Fruit fly (Drosophila melanogaster) whole organism, embryonic: ENCODE measurements around the gene CG8112.

Experiments
- Antp ChIP-seq: fragments of 200-800 bp; sonication (Bioruptor generic); optimal IDR thresholded peaks from 3 replicates; lab custom pipeline; 2016; ENCODE audit warnings: missing biosample characterization, missing genetic modification characterization
- Bdp1 ChIP-seq: fragments of 200-800 bp; sonication (Bioruptor generic); optimal IDR thresholded peaks from 3 replicates; lab custom pipeline; 2016; ENCODE audit warnings: missing biosample characterization, missing genetic modification characterization
- Bteb2 ChIP-seq: fragments of 200-800 bp; sonication (Bioruptor generic); optimal IDR thresholded peaks from 2 replicates; lab custom pipeline; 2016; ENCODE audit warnings: missing biosample characterization, missing genetic modification characterization
- CG10209 ChIP-seq: fragments of 200-800 bp; sonication (Bioruptor generic); optimal IDR thresholded peaks from 3 replicates; lab custom pipeline; 2017; ENCODE audit warnings: missing biosample characterization, mild to moderate bottlenecking, missing genetic modification characterization, missing genetic modification reagents
- CG10274 ChIP-seq: fragments of 200-800 bp; sonication (Bioruptor generic); optimal IDR thresholded peaks from 3 replicates; lab custom pipeline; 2017; ENCODE audit warnings: missing biosample characterization, mild to moderate bottlenecking, missing genetic modification characterization
- CG10431 ChIP-seq: fragments of 200-800 bp; sonication (Bioruptor generic); optimal IDR thresholded peaks from 3 replicates; lab custom pipeline; 2018; ENCODE audit warnings: missing biosample characterization, mild to moderate bottlenecking, missing genetic modification characterization
- CG11560 ChIP-seq: fragments of 200-800 bp; sonication (Bioruptor generic); IDR thresholded peaks from 3 replicates; pipeline ENCODE4 v1.3.6; 2022; ENCODE audit warnings: missing biosample characterization, missing genetic modification characterization
- CG12155 ChIP-seq: fragments of 200-800 bp; sonication (Bioruptor generic); optimal IDR thresholded peaks from 3 replicates; lab custom pipeline; 2016; ENCODE audit warnings: missing biosample characterization, missing genetic modification characterization
- CG12299 ChIP-seq: fragments of 200-800 bp; sonication (Bioruptor generic); optimal IDR thresholded peaks from 2 replicates; lab custom pipeline; 2018; ENCODE audit warnings: missing biosample characterization, mild to moderate bottlenecking, missing genetic modification characterization
- CG15514 ChIP-seq: fragments of 200-800 bp; sonication (Bioruptor generic); optimal IDR thresholded peaks from 3 replicates; lab custom pipeline; 2017; ENCODE audit warnings: missing biosample characterization, missing genetic modification characterization, mild to moderate bottlenecking, moderate library complexity, missing genetic modification reagents
- CG17186 ChIP-seq: fragments of 200-800 bp; sonication (Bioruptor generic); optimal IDR thresholded peaks from 3 replicates; lab custom pipeline; 2017; ENCODE audit warnings: missing biosample characterization, missing genetic modification reagents, missing genetic modification characterization
- CG17912 ChIP-seq: fragments of 200-800 bp; sonication (Bioruptor generic); optimal IDR thresholded peaks from 2 replicates; lab custom pipeline; 2018; ENCODE audit warnings: missing biosample characterization, mild to moderate bottlenecking, missing genetic modification characterization
- CG18262 ChIP-seq: fragments of 200-800 bp; optimal IDR thresholded peaks from 3 replicates; lab custom pipeline; 2019; ENCODE audit warnings: missing biosample characterization, mild to moderate bottlenecking, missing genetic modification characterization, moderate library complexity
- CG2120 ChIP-seq: fragments of 200-800 bp; sonication (Bioruptor generic); optimal IDR thresholded peaks from 3 replicates; lab custom pipeline; 2016; ENCODE audit warnings: missing biosample characterization, missing genetic modification characterization
- CG32532 ChIP-seq: fragments of 200-800 bp; sonication (Bioruptor generic); IDR thresholded peaks from 2 replicates; pipeline ENCODE4 v1.3.6; 2022; ENCODE audit warnings: missing biosample characterization, missing genetic modification characterization
- CG33557 ChIP-seq: fragments of 200-800 bp; sonication (Bioruptor generic); optimal IDR thresholded peaks from 2 replicates; lab custom pipeline; 2019; ENCODE audit warnings: missing biosample characterization, mild to moderate bottlenecking, missing genetic modification characterization, moderate library complexity
- CG34376 ChIP-seq: fragments of 200-800 bp; sonication (Bioruptor generic); optimal IDR thresholded peaks from 2 replicates; lab custom pipeline; 2018; ENCODE audit warnings: missing biosample characterization, mild to moderate bottlenecking, missing genetic modification characterization
- CG4617 ChIP-seq: fragments of 200-800 bp; sonication (Bioruptor generic); optimal IDR thresholded peaks from 3 replicates; lab custom pipeline; 2016; ENCODE audit warnings: missing biosample characterization, missing genetic modification characterization, borderline replicate concordance
- CG6254 ChIP-seq: fragments of 200-800 bp; sonication (Bioruptor generic); optimal IDR thresholded peaks from 3 replicates; lab custom pipeline; 2017; ENCODE audit warnings: mild to moderate bottlenecking, missing biosample characterization, missing genetic modification reagents, missing genetic modification characterization
- CG6683 ChIP-seq: fragments of 200-800 bp; sonication (Bioruptor generic); optimal IDR thresholded peaks from 2 replicates; lab custom pipeline; 2017; ENCODE audit warnings: missing biosample characterization, mild to moderate bottlenecking, missing genetic modification characterization, missing genetic modification reagents
- CG7556 ChIP-seq: fragments of 200-800 bp; sonication (Bioruptor generic); optimal IDR thresholded peaks from 2 replicates; lab custom pipeline; 2017; ENCODE audit warnings: missing biosample characterization, mild to moderate bottlenecking, missing genetic modification characterization
- CG8924 ChIP-seq: fragments of 200-800 bp; optimal IDR thresholded peaks from 3 replicates; lab custom pipeline; 2019; ENCODE audit warnings: missing biosample characterization, mild to moderate bottlenecking, missing genetic modification characterization, moderate library complexity
- CG9797 ChIP-seq: fragments of 200-800 bp; sonication (Bioruptor generic); optimal IDR thresholded peaks from 3 replicates; lab custom pipeline; 2018; ENCODE audit warnings: missing biosample characterization, mild to moderate bottlenecking, missing genetic modification characterization
- Dfd ChIP-seq, 2 experiments: fragments of >200 bp; optimal IDR thresholded peaks; 2 replicates each; lab custom pipeline; 2017; ENCODE audit warnings: missing biosample characterization in 2 of 2, missing genetic modification characterization in 2 of 2
- Doc3 ChIP-seq: fragments of 200-800 bp; sonication (Bioruptor generic); IDR thresholded peaks from 3 replicates; pipeline ENCODE4 v1.3.6; 2022; ENCODE audit warnings: missing biosample characterization, missing genetic modification characterization; ENCODE audit not compliant: partially characterized antibody
- Dp ChIP-seq: fragments of 200-800 bp; sonication (Bioruptor generic); optimal IDR thresholded peaks from 2 replicates; lab custom pipeline; 2018; ENCODE audit warnings: missing biosample characterization, mild to moderate bottlenecking, missing genetic modification characterization, moderate library complexity
- Hey ChIP-seq: fragments of 200-800 bp; sonication (Bioruptor generic); optimal IDR thresholded peaks from 3 replicates; lab custom pipeline; 2018; ENCODE audit warnings: missing biosample characterization, mild to moderate bottlenecking, missing genetic modification characterization
- HmgD ChIP-seq: fragments of 200-800 bp; sonication (Bioruptor generic); optimal IDR thresholded peaks from 3 replicates; lab custom pipeline; 2016; ENCODE audit warnings: missing biosample characterization, missing genetic modification characterization
- Lhr ChIP-seq: fragments of 200-800 bp; sonication (Bioruptor generic); optimal IDR thresholded peaks from 3 replicates; lab custom pipeline; 2017; ENCODE audit warnings: mild to moderate bottlenecking, missing biosample characterization, missing genetic modification reagents, missing genetic modification characterization
- MESR4 ChIP-seq: fragments of 200-800 bp; sonication (Bioruptor generic); optimal IDR thresholded peaks from 2 replicates; lab custom pipeline; 2018; ENCODE audit warnings: missing biosample characterization, mild to moderate bottlenecking, missing genetic modification characterization, moderate library complexity
- Myb ChIP-seq: fragments of 200-800 bp; sonication (Bioruptor generic); optimal IDR thresholded peaks from 2 replicates; lab custom pipeline; 2016; ENCODE audit warnings: missing biosample characterization, missing genetic modification characterization
- Ssrp ChIP-seq: fragments of 200-800 bp; sonication (Bioruptor generic); optimal IDR thresholded peaks from 2 replicates; lab custom pipeline; 2018; ENCODE audit warnings: missing biosample characterization, mild to moderate bottlenecking, missing genetic modification characterization, moderate library complexity
- Xrp1 ChIP-seq: fragments of 200-800 bp; sonication (Bioruptor generic); IDR thresholded peaks from 2 replicates; pipeline ENCODE4 v1.3.6; 2022; ENCODE audit warnings: missing biosample characterization, missing genetic modification characterization
- ab ChIP-seq: fragments of 200-800 bp; sonication (Bioruptor generic); optimal IDR thresholded peaks from 2 replicates; lab custom pipeline; 2016; ENCODE audit warnings: missing biosample characterization, missing genetic modification characterization
- ac ChIP-seq: fragments of 200-800 bp; sonication (Bioruptor generic); optimal IDR thresholded peaks from 3 replicates; lab custom pipeline; 2017; ENCODE audit warnings: missing biosample characterization, mild to moderate bottlenecking, missing genetic modification characterization
- ara ChIP-seq: fragments of 200-800 bp; sonication (Bioruptor generic); IDR thresholded peaks from 2 replicates; pipeline ENCODE4 v1.3.6; 2022; ENCODE audit warnings: missing biosample characterization, missing genetic modification characterization
- ato ChIP-seq: fragments of 200-800 bp; sonication (Bioruptor generic); IDR thresholded peaks from 2 replicates; pipeline ENCODE4 v1.3.6; 2022; ENCODE audit warnings: missing biosample characterization, missing genetic modification characterization; ENCODE audit not compliant: partially characterized antibody
- bbx ChIP-seq: fragments of 200-800 bp; sonication (Bioruptor generic); IDR thresholded peaks from 2 replicates; pipeline ENCODE4 v1.3.6; 2022; ENCODE audit warnings: missing biosample characterization, missing genetic modification characterization; ENCODE audit not compliant: partially characterized antibody
- bowl ChIP-seq: fragments of 200-800 bp; sonication (Bioruptor generic); IDR thresholded peaks from 2 replicates; pipeline ENCODE4 v1.3.6; 2022; ENCODE audit warnings: missing biosample characterization, missing genetic modification characterization
- ci ChIP-seq: fragments of 200-800 bp; sonication (Bioruptor generic); IDR thresholded peaks from 3 replicates; pipeline ENCODE4 v1.3.6; 2022; ENCODE audit warnings: missing biosample characterization, missing genetic modification characterization
- hb ChIP-seq: fragments of 200-800 bp; sonication (Bioruptor generic); IDR thresholded peaks from 3 replicates; pipeline ENCODE4 v1.3.6; 2022; ENCODE audit warnings: missing biosample characterization, missing genetic modification characterization; ENCODE audit not compliant: partially characterized antibody
- jigr1 ChIP-seq: fragments of 200-800 bp; sonication (Bioruptor generic); IDR thresholded peaks from 3 replicates; pipeline ENCODE4 v1.3.6; 2022; ENCODE audit warnings: missing biosample characterization, missing genetic modification characterization
- kah ChIP-seq: fragments of 200-800 bp; sonication (Bioruptor generic); optimal IDR thresholded peaks from 2 replicates; lab custom pipeline; 2018; ENCODE audit warnings: missing biosample characterization, mild to moderate bottlenecking, missing genetic modification characterization
- ken ChIP-seq: fragments of 200-800 bp; sonication (Bioruptor generic); IDR thresholded peaks from 3 replicates; pipeline ENCODE4 v1.3.6; 2022; ENCODE audit warnings: missing biosample characterization, missing genetic modification characterization
- klu ChIP-seq: fragments of 200-800 bp; sonication (Bioruptor generic); IDR thresholded peaks from 2 replicates; pipeline ENCODE4 v1.3.6; 2022; ENCODE audit warnings: missing biosample characterization, missing genetic modification characterization
- nerfin-1 ChIP-seq: fragments of 200-800 bp; sonication (Bioruptor generic); optimal IDR thresholded peaks from 3 replicates; lab custom pipeline; 2019; ENCODE audit warnings: missing biosample characterization, mild to moderate bottlenecking, missing genetic modification characterization, moderate library complexity
- nmo ChIP-seq: fragments of 200-800 bp; sonication (Bioruptor generic); optimal IDR thresholded peaks from 2 replicates; lab custom pipeline; 2018; ENCODE audit warnings: missing biosample characterization, mild to moderate bottlenecking, missing genetic modification characterization, moderate library complexity
- pita ChIP-seq: fragments of 200-800 bp; sonication (Bioruptor generic); optimal IDR thresholded peaks from 2 replicates; lab custom pipeline; 2017; ENCODE audit warnings: missing biosample characterization, mild to moderate bottlenecking, missing genetic modification characterization
- run ChIP-seq: fragments of 200-800 bp; sonication (Bioruptor generic); optimal IDR thresholded peaks from 3 replicates; lab custom pipeline; 2018; ENCODE audit warnings: missing biosample characterization, mild to moderate bottlenecking, missing genetic modification characterization
- scrt ChIP-seq: fragments of 200-800 bp; sonication (Bioruptor generic); optimal IDR thresholded peaks from 2 replicates; lab custom pipeline; 2018; ENCODE audit warnings: missing biosample characterization, mild to moderate bottlenecking, missing genetic modification characterization, moderate library complexity
- trem ChIP-seq: fragments of 200-800 bp; optimal IDR thresholded peaks from 3 replicates; lab custom pipeline; 2019; ENCODE audit warnings: missing biosample characterization, mild to moderate bottlenecking, missing genetic modification characterization, moderate library complexity

The CG8112 gene

DNA sequence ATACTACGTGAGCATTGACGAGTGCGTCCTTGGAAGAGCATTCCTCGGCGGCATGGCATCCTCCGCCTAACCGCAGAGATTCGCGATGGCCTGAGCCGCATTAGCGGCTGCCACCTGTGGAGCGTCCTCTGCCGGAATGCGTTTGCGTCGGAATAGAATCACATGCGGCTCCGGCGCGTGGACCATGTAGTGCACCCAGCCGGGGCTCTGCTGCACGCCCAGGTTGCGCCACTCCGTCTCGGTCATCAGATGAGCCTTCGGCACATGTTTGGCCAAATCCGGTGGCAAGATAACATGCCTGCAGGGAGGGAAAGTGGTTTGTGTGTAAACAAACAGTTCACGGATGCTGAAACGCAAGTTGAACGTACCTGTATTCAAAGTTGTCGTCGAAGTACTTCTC, 2.6 kb downstream of the CG8112 start (continued):
- no peak for TF ChIP-seq Bteb2
- TF ChIP-seq Dp: no peak
- no peak for TF ChIP-seq ac (GFP tag; lab: Kevin White, UChicago)
- TF ChIP-seq CG6254 (GFP tag; lab: Kevin White, UChicago): no peak
- TF ChIP-seq CG11560 (tag; lab: Robert Waterston, UW): no peak
- TF ChIP-seq klu (GFP tag; lab: Robert Waterston, UW): no peak
- TF ChIP-seq Antp (GFP tag; lab: Kevin White, UChicago): no peak
- TF ChIP-seq CG32532: 0 out of 2 replicates have a peak, but pooled peaks have one; percentile 9
- TF ChIP-seq jigr1 (GFP tag; lab: Robert Waterston, UW): no peak
- TF ChIP-seq CG10274 (GFP tag; lab: Kevin White, UChicago): no peak
- peak; percentile 91 for TF ChIP-seq nerfin-1
- no peak for TF ChIP-seq CG18262 (tag; lab: Kevin White, UChicago)
- 0 out of 3 replicates have a peak, but pooled peaks have one; percentile 32 for TF ChIP-seq ken (GFP tag; lab: Robert Waterston, UW)
- no peak for TF ChIP-seq ara (GFP tag; lab: Robert Waterston, UW)
- TF ChIP-seq ato (GFP tag; lab: Robert Waterston, UW): no peak
- TF ChIP-seq pita (GFP tag; lab: Kevin White, UChicago): no peak
- TF ChIP-seq Ssrp: no peak
- no peak for TF ChIP-seq Doc3 (GFP tag; lab: Robert Waterston, UW)
- no peak for TF ChIP-seq bowl (GFP tag; lab: Robert Waterston, UW)
- no peak for TF ChIP-seq CG6683
- no peak for TF ChIP-seq HmgD
- no peak for TF ChIP-seq Hey (tag; lab: Kevin White, UChicago)
- peak; percentile 31 for TF ChIP-seq MESR4 (GFP tag; lab: Kevin White, UChicago)
- no peak for TF ChIP-seq CG33557 (GFP tag; lab: Kevin White, UChicago)
- no peak for TF ChIP-seq run (tag; lab: Kevin White, UChicago)
- TF ChIP-seq hb: 0 out of 3 replicates have a peak, but pooled peaks have one; percentile 17
- TF ChIP-seq kah (GFP tag; lab: Kevin White, UChicago): peak; percentile 94
- no peak for TF ChIP-seq CG10209
- no peak for TF ChIP-seq CG10431
- TF ChIP-seq CG7556 (GFP tag; lab: Kevin White, UChicago): no peak
- no peak for TF ChIP-seq CG34376
- peak; percentile 53 for TF ChIP-seq scrt (GFP tag; lab: Kevin White, UChicago)
- TF ChIP-seq CG17912: no peak
- TF ChIP-seq CG4617: peak; percentile 12
- TF ChIP-seq CG12299 (tag; lab: Kevin White, UChicago): no peak
- TF ChIP-seq Dfd (GFP tag; optimal IDR thresholded peaks at IDR 0.05; lab: Kevin White, UChicago): no peak
- TF ChIP-seq trem (tag; lab: Kevin White, UChicago): no peak
- no peak for TF ChIP-seq bbx

dm6 chr3R:8715851-8716550, 3.3 kb downstream of the CG8112 start, which contains the start of gene TMEM216:
TMEM216 (plus strand) TSS chr3R:8716243.
- TF ChIP-seq Myb (GFP tag; lab: Kevin White, UChicago) (peak; percentile 56), CG17186 (peak; percentile 29), nmo (GFP tag; lab: Kevin White, UChicago) (peak; percentile 10), CG9797 (GFP tag; lab: Kevin White, UChicago) (peak; percentile 88), Xrp1 (no peak), ci (GFP tag; lab: Robert Waterston, UW) (peak; percentile 44; the same call in 2 of the 3 replicates), Doc3 (GFP tag; lab: Robert Waterston, UW) (no peak; the same call in 2 of the 3 replicates), CG12155 (GFP tag; lab: Kevin White, UChicago) (peak; percentile 4), Bdp1 (GFP tag; lab: Kevin White, UChicago) (no peak), CG8924 (tag; lab: Kevin White, UChicago) (peak; percentile 56), CG2120 (GFP tag; lab: Kevin White, UChicago) (no peak), ab (GFP tag; lab: Kevin White, UChicago) (no peak), CG7556 (GFP tag; lab: Kevin White, UChicago) (no peak), CG15514 (GFP tag; lab: Kevin White, UChicago) (peak; percentile 88), scrt (GFP tag; lab: Kevin White, UChicago) (no peak), Lhr (peak; percentile 76)
